Fruit fly (Drosophila melanogaster) whole organism, embryonic: ENCODE measurements around the gene CG11560.

Source experiments
- ATbp ChIP-seq: fragments of 200-800 bp; sonication (Bioruptor generic); optimal IDR thresholded peaks from 2 replicates; lab custom pipeline; 2017; ENCODE audit warnings: missing biosample characterization, mild to moderate bottlenecking, missing genetic modification characterization, missing genetic modification reagents
- Asciz ChIP-seq: fragments of 200-800 bp; sonication (Bioruptor generic); optimal IDR thresholded peaks from 2 replicates; lab custom pipeline; 2017; ENCODE audit warnings: missing biosample characterization, mild to moderate bottlenecking, missing genetic modification characterization, missing genetic modification reagents
- Blimp-1 ChIP-seq: fragments of 200-800 bp; sonication (Bioruptor generic); optimal IDR thresholded peaks from 3 replicates; lab custom pipeline; 2018; ENCODE audit warnings: missing biosample characterization, missing genetic modification characterization, mild to moderate bottlenecking, moderate library complexity, missing genetic modification reagents
- CG11456 ChIP-seq: fragments of 200-800 bp; sonication (Bioruptor generic); IDR thresholded peaks from 3 replicates; pipeline ENCODE4 v1.3.6; 2022; ENCODE audit warnings: missing biosample characterization, missing genetic modification characterization
- CG11560 ChIP-seq: fragments of 200-800 bp; sonication (Bioruptor generic); IDR thresholded peaks from 3 replicates; pipeline ENCODE4 v1.3.6; 2022; ENCODE audit warnings: missing biosample characterization, missing genetic modification characterization
- CG1233 ChIP-seq: fragments of 200-800 bp; sonication (Bioruptor generic); optimal IDR thresholded peaks from 4 replicates; lab custom pipeline; 2018; ENCODE audit warnings: missing biosample characterization, mild to moderate bottlenecking, missing genetic modification characterization
- CG14860 ChIP-seq: fragments of 200-800 bp; sonication (Bioruptor generic); IDR thresholded peaks from 3 replicates; pipeline ENCODE4 v1.3.6; 2022; ENCODE audit warnings: missing biosample characterization, missing genetic modification characterization; ENCODE audit not compliant: partially characterized antibody
- CG14965 ChIP-seq: fragments of 200-800 bp; sonication (Bioruptor generic); optimal IDR thresholded peaks from 2 replicates; lab custom pipeline; 2016; ENCODE audit warnings: missing biosample characterization, missing genetic modification characterization, borderline replicate concordance
- CG15696 ChIP-seq: fragments of 200-800 bp; sonication (Bioruptor generic); optimal IDR thresholded peaks from 2 replicates; lab custom pipeline; 2019; ENCODE audit warnings: missing biosample characterization, mild to moderate bottlenecking, missing genetic modification characterization, moderate library complexity
- CG16813 ChIP-seq: fragments of 200-800 bp; sonication (Bioruptor generic); IDR thresholded peaks from 3 replicates; pipeline ENCODE4 v1.3.6; 2022; ENCODE audit warnings: missing biosample characterization, missing genetic modification characterization; ENCODE audit not compliant: partially characterized antibody
- CG17912 ChIP-seq: fragments of 200-800 bp; sonication (Bioruptor generic); optimal IDR thresholded peaks from 2 replicates; lab custom pipeline; 2018; ENCODE audit warnings: missing biosample characterization, mild to moderate bottlenecking, missing genetic modification characterization
- CG2712 ChIP-seq: fragments of 200-800 bp; optimal IDR thresholded peaks from 3 replicates; lab custom pipeline; 2019; ENCODE audit warnings: missing biosample characterization, mild to moderate bottlenecking, missing genetic modification characterization, moderate library complexity
- CG34422 ChIP-seq: fragments of 200-800 bp; sonication (Bioruptor generic); IDR thresholded peaks from 3 replicates; pipeline ENCODE4 v1.3.6; 2022; ENCODE audit warnings: missing biosample characterization, missing genetic modification characterization
- CG3726 ChIP-seq: fragments of 200-800 bp; sonication (Bioruptor generic); IDR thresholded peaks from 3 replicates; pipeline ENCODE4, ENCODE4 v1.3.6; 2022; ENCODE audit warnings: missing biosample characterization, missing genetic modification characterization
- CG7271 ChIP-seq: fragments of 200-800 bp; sonication (Bioruptor generic); optimal IDR thresholded peaks from 2 replicates; lab custom pipeline; 2018; ENCODE audit warnings: missing biosample characterization, mild to moderate bottlenecking, missing genetic modification characterization, moderate library complexity
- CG8359 ChIP-seq: fragments of 200-800 bp; sonication (Bioruptor generic); optimal IDR thresholded peaks from 2 replicates; lab custom pipeline; 2017; ENCODE audit warnings: missing biosample characterization, mild to moderate bottlenecking, missing genetic modification characterization, borderline replicate concordance
- CG9609 ChIP-seq: fragments of 200-800 bp; sonication (Bioruptor generic); optimal IDR thresholded peaks from 3 replicates; lab custom pipeline; 2016; ENCODE audit warnings: missing biosample characterization, missing genetic modification characterization
- CG9727 ChIP-seq: fragments of 200-800 bp; sonication (Bioruptor generic); optimal IDR thresholded peaks from 3 replicates; lab custom pipeline; 2017; ENCODE audit warnings: missing biosample characterization, mild to moderate bottlenecking, missing genetic modification characterization
- CG9817 ChIP-seq: fragments of 200-800 bp; sonication (Bioruptor generic); optimal IDR thresholded peaks from 2 replicates; lab custom pipeline; 2018; ENCODE audit warnings: missing biosample characterization, mild to moderate bottlenecking, missing genetic modification characterization, moderate library complexity
- D ChIP-seq, 2 experiments: fragments of 200-800 bp in 1 of 2; fragments of >200 bp in 1 of 2; sonication (Bioruptor generic) in 1 of 2; optimal IDR thresholded peaks; 2 replicates in 1 of 2; 3 replicates in 1 of 2; lab custom pipeline; 2017; ENCODE audit warnings: mild to moderate bottlenecking in 1 of 2, missing biosample characterization in 1 of 2, missing genetic modification characterization in 1 of 2, missing genetic modification reagents in 1 of 2
- D19B ChIP-seq: fragments of 200-800 bp; sonication (Bioruptor generic); optimal IDR thresholded peaks from 2 replicates; lab custom pipeline; 2017; ENCODE audit warnings: missing biosample characterization, mild to moderate bottlenecking, missing genetic modification characterization
- Dbx ChIP-seq: fragments of 200-800 bp; sonication (Bioruptor generic); IDR thresholded peaks from 3 replicates; pipeline ENCODE4 v1.3.6; 2022; ENCODE audit warnings: missing biosample characterization, missing genetic modification characterization
- Eip74EF ChIP-seq, 2 experiments: fragments of 200-800 bp in 1 of 2; fragments of >200 bp in 1 of 2; sonication (Bioruptor generic) in 1 of 2; optimal IDR thresholded peaks; 2 replicates each; lab custom pipeline; 2017 to 2019; ENCODE audit warnings: missing biosample characterization in 2 of 2, missing genetic modification characterization in 2 of 2, mild to moderate bottlenecking in 1 of 2, moderate library complexity in 1 of 2
- HLH54F ChIP-seq: fragments of 200-800 bp; sonication (Bioruptor generic); optimal IDR thresholded peaks from 3 replicates; lab custom pipeline; 2016; ENCODE audit warnings: missing biosample characterization, missing genetic modification characterization
- Hand ChIP-seq: fragments of 200-800 bp; sonication (Bioruptor generic); optimal IDR thresholded peaks from 2 replicates; lab custom pipeline; 2017; ENCODE audit warnings: mild to moderate bottlenecking, missing biosample characterization, missing genetic modification reagents, missing genetic modification characterization
- Hsf ChIP-seq: fragments of 200-800 bp; sonication (Bioruptor generic); optimal IDR thresholded peaks from 3 replicates; lab custom pipeline; 2016; ENCODE audit warnings: missing biosample characterization, missing genetic modification characterization
- Mad ChIP-seq: fragments of 200-800 bp; sonication (Bioruptor generic); optimal IDR thresholded peaks from 2 replicates; lab custom pipeline; 2016; ENCODE audit warnings: missing biosample characterization, missing genetic modification characterization
- Nf-YC ChIP-seq: fragments of 200-800 bp; optimal IDR thresholded peaks from 3 replicates; lab custom pipeline; 2019; ENCODE audit warnings: missing biosample characterization, mild to moderate bottlenecking, missing genetic modification characterization, moderate library complexity
- Oli ChIP-seq: fragments of 200-800 bp; sonication (Bioruptor generic); optimal IDR thresholded peaks from 2 replicates; lab custom pipeline; 2018; ENCODE audit warnings: missing biosample characterization, mild to moderate bottlenecking, missing genetic modification characterization, moderate library complexity
- Pdp1 ChIP-seq, 2 experiments: fragments of 200-800 bp; sonication (Bioruptor generic); optimal IDR thresholded peaks; 3 replicates each; lab custom pipeline; 2016; ENCODE audit warnings: missing biosample characterization in 2 of 2, missing genetic modification characterization in 2 of 2, mild to moderate bottlenecking in 1 of 2, moderate library complexity in 1 of 2
- Ravus ChIP-seq: fragments of 200-800 bp; sonication (Bioruptor generic); IDR thresholded peaks from 2 replicates; pipeline ENCODE4 v1.3.6; 2022; ENCODE audit warnings: missing biosample characterization, missing genetic modification characterization
- Sin3A ChIP-seq: fragments of >200 bp; optimal IDR thresholded peaks from 2 replicates; lab custom pipeline; 2018
- crc ChIP-seq: fragments of 200-800 bp; sonication (Bioruptor generic); optimal IDR thresholded peaks from 2 replicates; lab custom pipeline; 2016; ENCODE audit warnings: missing biosample characterization, missing genetic modification characterization
- cwo ChIP-seq: fragments of 200-800 bp; sonication (Bioruptor generic); optimal IDR thresholded peaks from 3 replicates; lab custom pipeline; 2017; ENCODE audit warnings: missing biosample characterization, missing genetic modification characterization, mild to moderate bottlenecking, moderate library complexity, missing genetic modification reagents
- eyg ChIP-seq: fragments of 200-800 bp; sonication (Bioruptor generic); optimal IDR thresholded peaks from 3 replicates; lab custom pipeline; 2016; ENCODE audit warnings: missing biosample characterization, missing genetic modification characterization
- gem ChIP-seq: fragments of 200-800 bp; sonication (Bioruptor generic); optimal IDR thresholded peaks from 2 replicates; lab custom pipeline; 2019; ENCODE audit warnings: missing biosample characterization, mild to moderate bottlenecking, missing genetic modification characterization, moderate library complexity
- grn ChIP-seq: fragments of 200-800 bp; sonication (Bioruptor generic); optimal IDR thresholded peaks from 3 replicates; lab custom pipeline; 2017; ENCODE audit warnings: missing biosample characterization, missing genetic modification characterization
- hbn ChIP-seq: fragments of 200-800 bp; sonication (Bioruptor generic); IDR thresholded peaks from 2 replicates; pipeline ENCODE4 v1.3.6; 2022; ENCODE audit warnings: missing biosample characterization, missing genetic modification characterization; ENCODE audit not compliant: partially characterized antibody
- kah ChIP-seq: fragments of 200-800 bp; sonication (Bioruptor generic); optimal IDR thresholded peaks from 2 replicates; lab custom pipeline; 2018; ENCODE audit warnings: missing biosample characterization, mild to moderate bottlenecking, missing genetic modification characterization
- lmd ChIP-seq: fragments of 200-800 bp; sonication (Bioruptor generic); IDR thresholded peaks from 2 replicates; pipeline ENCODE4 v1.3.6; 2022; ENCODE audit warnings: missing biosample characterization, missing genetic modification characterization
- mld ChIP-seq: fragments of 200-800 bp; sonication (Bioruptor generic); IDR thresholded peaks from 3 replicates; pipeline ENCODE4 v1.3.6; 2022; ENCODE audit warnings: missing biosample characterization, missing genetic modification characterization; ENCODE audit not compliant: partially characterized antibody
- nerfin-1 ChIP-seq: fragments of 200-800 bp; sonication (Bioruptor generic); optimal IDR thresholded peaks from 3 replicates; lab custom pipeline; 2019; ENCODE audit warnings: missing biosample characterization, mild to moderate bottlenecking, missing genetic modification characterization, moderate library complexity
- org-1 ChIP-seq: fragments of 200-800 bp; sonication (Bioruptor generic); optimal IDR thresholded peaks from 2 replicates; lab custom pipeline; 2017; ENCODE audit warnings: missing biosample characterization, missing genetic modification characterization
- prd ChIP-seq, 3 experiments: fragments of >200 bp in 2 of 3; fragments of 200-800 bp in 1 of 3; sonication (Bioruptor generic) in 1 of 3; optimal IDR thresholded peaks in 2 of 3; IDR thresholded peaks in 1 of 3; 2 replicates in 2 of 3; 3 replicates in 1 of 3; pipeline versions ENCODE4 v1.3.6 to Lab custom; 2017 to 2022; ENCODE audit warnings: missing biosample characterization in 1 of 3, missing genetic modification characterization in 1 of 3
- rib ChIP-seq: fragments of 200-800 bp; sonication (Bioruptor generic); IDR thresholded peaks from 2 replicates; pipeline ENCODE4 v1.3.6; 2022; ENCODE audit warnings: missing biosample characterization, missing genetic modification characterization
- sr ChIP-seq: fragments of 200-800 bp; sonication (Bioruptor generic); IDR thresholded peaks from 3 replicates; pipeline ENCODE4 v1.3.6; 2022; ENCODE audit warnings: missing biosample characterization, missing genetic modification characterization
- unpg ChIP-seq: fragments of 200-800 bp; sonication (Bioruptor generic); optimal IDR thresholded peaks from 3 replicates; lab custom pipeline; 2018; ENCODE audit warnings: missing biosample characterization, mild to moderate bottlenecking, missing genetic modification characterization, moderate library complexity

The CG11560 gene

DNA sequence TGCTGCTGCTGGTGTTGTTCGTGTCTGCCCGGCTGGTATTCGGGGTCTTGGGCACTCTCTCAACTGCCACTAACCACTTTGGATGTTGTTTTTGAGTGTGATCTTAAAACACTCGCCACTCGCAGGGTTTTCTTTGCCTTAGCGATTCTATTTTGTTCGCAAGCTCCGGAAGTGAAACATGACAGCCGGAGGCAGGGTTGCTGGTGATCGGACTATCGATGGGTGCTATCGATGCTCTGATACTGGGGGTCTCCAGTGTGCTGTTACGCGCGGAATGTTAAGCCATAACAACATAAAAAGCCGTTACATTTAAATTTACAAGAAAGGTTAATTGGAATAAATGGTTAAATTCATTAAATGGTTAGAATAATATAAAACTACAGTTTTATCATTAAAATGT, 5.2 kb downstream of the CG11560 start, which contains the start of gene yps (continued):
- TF ChIP-seq lmd (GFP tag; lab: Robert Waterston, UW) (peak; percentile 69; the same call in 1 of the 2 replicates), eyg (GFP tag; lab: Kevin White, UChicago) (peak; percentile 96), gem (tag; lab: Kevin White, UChicago) (peak; percentile 76), CG1233 (GFP tag; lab: Kevin White, UChicago) (peak; percentile 98), CG11560 (tag; lab: Robert Waterston, UW) (peak; percentile 49; the same call in 1 of the 3 replicates), Hsf (GFP tag; lab: Kevin White, UChicago) (peak; percentile 90), D19B (GFP tag; lab: Kevin White, UChicago) (peak; percentile 81), kah (GFP tag; lab: Kevin White, UChicago) (peak; percentile 94), CG9817 (tag; lab: Kevin White, UChicago) (peak; percentile 90), rib (GFP tag; lab: Robert Waterston, UW) (peak; percentile 66; the same call in 1 of the 2 replicates), unpg (GFP tag; lab: Kevin White, UChicago) (peak; percentile 91), HLH54F (GFP tag; lab: Kevin White, UChicago) (peak; percentile 87), Mad (GFP tag; lab: Kevin White, UChicago) (peak; percentile 94), Asciz (peak; percentile 95), CG14965 (GFP tag; lab: Kevin White, UChicago) (peak; percentile 76), CG7271 (peak; percentile 98), CG8359 (GFP tag; lab: Kevin White, UChicago) (peak; percentile 83), CG17912 (GFP tag; lab: Kevin White, UChicago) (peak; percentile 99), Hand (GFP tag; lab: Kevin White, UChicago) (peak; percentile 89), hbn (GFP tag; lab: Robert Waterston, UW) (peak; percentile 67), CG14860 (GFP tag; lab: Robert Waterston, UW) (0 out of 3 replicates have a peak, but pooled peaks have one; percentile 44), sr (GFP tag; lab: Robert Waterston, UW) (peak; percentile 96), org-1 (GFP tag; lab: Kevin White, UChicago) (peak; percentile 94), grn (GFP tag; lab: Kevin White, UChicago) (peak; percentile 87), crc (peak; percentile 86), prd (optimal IDR thresholded peaks at IDR 0.05; lab: Kevin White, UChicago) (no peak), prd (GFP tag; IDR thresholded peaks at IDR 0.05; lab: Robert Waterston, UW) (peak; percentile 72; the same call in 2 of the 3 replicates), nerfin-1 (peak; percentile 89), D (optimal IDR thresholded peaks at IDR 0.05; lab: Kevin White, UChicago) (no peak), D (GFP tag; optimal IDR thresholded peaks at IDR 0.05; lab: Kevin White, UChicago) (peak; percentile 89), CG9727 (GFP tag; lab: Kevin White, UChicago) (peak; percentile 97), Dbx (GFP tag; lab: Robert Waterston, UW) (peak; percentile 92), CG3726 (GFP tag; lab: Robert Waterston, UW) (peak; percentile 81; the same call in 1 of the 3 replicates), CG34422 (peak; percentile 88), CG11456 (GFP tag; lab: Robert Waterston, UW) (peak; percentile 97), Nf-YC (peak; percentile 78), CG16813 (GFP tag; lab: Robert Waterston, UW) (peak; percentile 79), CG9609 (peak; percentile 90), Ravus (GFP tag; lab: Robert Waterston, UW) (peak; percentile 65), CG15696 (tag; lab: Kevin White, UChicago) (peak; percentile 63), ATbp (GFP tag; lab: Kevin White, UChicago) (peak; percentile 96), Eip74EF (GFP tag; optimal IDR thresholded peaks at IDR 0.05; lab: Kevin White, UChicago) (peak in 1 of 2 experiments; percentile 70), mld (0 out of 3 replicates have a peak, but pooled peaks have one; percentile 27), CG2712 (peak; percentile 91), Oli (tag; lab: Kevin White, UChicago) (peak; percentile 81), cwo (GFP tag; lab: Kevin White, UChicago) (peak; percentile 82), Pdp1 (GFP tag; optimal IDR thresholded peaks at IDR 0.05; lab: Kevin White, UChicago) (peak; percentile 86 to 93), Blimp-1 (GFP tag; lab: Kevin White, UChicago) (no peak), Sin3A (lab: Kevin White, UChicago) (peak; percentile 28)
